Worm (Caenorhabditis elegans): Measurements from ENCODE around the gene unc-130.
A peak's percentile ranks its signal among the peaks of the same experiment; 100 is the strongest.

The unc-130 gene

ce11 chrII:11305627-11306449 is 24.1 kb downstream of the unc-130 start, which contains the start of gene rsf-1 (continued):
- TF ChIP-seq pha-4 (tag; optimal IDR thresholded peaks at IDR 0.05) (no peak), madf-6 (GFP tag; IDR thresholded peaks at IDR 0.05) (peak; percentile 51), ztf-6 (GFP tag; IDR thresholded peaks at IDR 0.05) (no peak), attf-5 (GFP tag; optimal IDR thresholded peaks at IDR 0.05) (no peak), let-526 (GFP tag; IDR thresholded peaks at IDR 0.05) (no peak)

- TF ChIP-seq atf-7 (tag; optimal IDR thresholded peaks at IDR 0.05) (no peak), rpc-1 (optimal IDR thresholded peaks at IDR 0.05) (no peak), rpc-1 (tag; optimal IDR thresholded peaks at IDR 0.05) (no peak), gei-17 (GFP tag; optimal IDR thresholded peaks at IDR 0.05) (no peak), F33H1.4 (GFP tag; IDR thresholded peaks at IDR 0.05) (no peak)
These were observed 25.6 kb downstream of the unc-130 start for ce11 chrII:11307332-11307731.

DNA sequence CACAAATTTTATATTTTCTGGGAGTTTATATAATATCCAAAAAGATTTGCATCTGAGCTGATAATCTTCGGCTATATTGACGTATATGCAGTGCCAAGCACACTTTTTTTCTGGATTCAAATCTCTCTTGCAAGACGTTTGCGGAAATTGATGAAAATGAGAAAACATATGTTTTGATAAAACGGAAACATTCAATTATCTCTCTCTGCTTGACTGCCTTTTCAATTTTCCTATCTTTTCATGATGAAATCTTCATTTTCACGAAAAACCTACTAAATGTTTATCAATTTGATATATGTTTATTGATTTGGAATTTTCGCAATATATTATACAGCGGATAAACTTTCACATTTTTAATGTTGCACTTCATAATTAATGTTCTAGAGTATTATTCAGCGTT is 26.2 kb downstream of the unc-130 start:
- TF ChIP-seq ztf-3 (GFP tag; optimal IDR thresholded peaks at IDR 0.05), result no peak
- TF ChIP-seq rcor-1 (GFP tag; IDR thresholded peaks at IDR 0.05), result no peak
- no peak for TF ChIP-seq Y53F4B.3 (GFP tag; IDR thresholded peaks at IDR 0.05)
- TF ChIP-seq Y79H2A.3 (GFP tag; conservative IDR thresholded peaks at IDR 0.05), result no peak
- TF ChIP-seq nfya-2 (GFP tag; IDR thresholded peaks at IDR 0.05), result no peak
- no peak for TF ChIP-seq cebp-2 (GFP tag; IDR thresholded peaks at IDR 0.05)
- TF ChIP-seq die-1 (tag; optimal IDR thresholded peaks at IDR 0.05), result no peak
- TF ChIP-seq chd-7 (tag; optimal IDR thresholded peaks at IDR 0.05), result no peak

ce11 chrII:11312223-11312622 is 30.5 kb downstream of the unc-130 start, which contains the start of gene T24F1.7:
TSS of gene T24F1.7 (plus strand) at chrII:11312523.
- TF ChIP-seq tbp1 (GFP tag; optimal IDR thresholded peaks at IDR 0.05) (no peak), madf-3 (GFP tag; IDR thresholded peaks at IDR 0.05) (no peak), ztf-25 (GFP tag; IDR thresholded peaks at IDR 0.05) (no peak), lin-26 (GFP tag; IDR thresholded peaks at IDR 0.05) (no peak), sea-2 (GFP tag; IDR thresholded peaks at IDR 0.05) (no peak), D2030.7 (GFP tag; IDR thresholded peaks at IDR 0.05) (no peak), nfya-1 (tag; optimal IDR thresholded peaks at IDR 0.05; ENCODE audit: borderline replicate concordance, insufficient read depth) (no peak), hlh-12 (tag; optimal IDR thresholded peaks at IDR 0.05) (no peak), dpl-1 (GFP tag; optimal IDR thresholded peaks at IDR 0.05) (no peak), Y53G8AR.9 (GFP tag; conservative IDR thresholded peaks at IDR 0.05) (no peak), mel-28 (tag; optimal IDR thresholded peaks at IDR 0.05; ENCODE audit: borderline replicate concordance) (no peak), attf-3 (GFP tag; conservative IDR thresholded peaks at IDR 0.05) (no peak), ztf-6 (GFP tag; IDR thresholded peaks at IDR 0.05) (no peak), rpc-1 (optimal IDR thresholded peaks at IDR 0.05) (no peak), rpc-1 (tag; optimal IDR thresholded peaks at IDR 0.05) (no peak), hrde-1 (tag; optimal IDR thresholded peaks at IDR 0.05; ENCODE audit: borderline replicate concordance) (no peak), lsy-27 (tag; optimal IDR thresholded peaks at IDR 0.05; ENCODE audit: borderline replicate concordance, insufficient read depth) (no peak), madf-10 (tag; optimal IDR thresholded peaks at IDR 0.05) (no peak), zim-3 (tag; optimal IDR thresholded peaks at IDR 0.05) (no peak)

Measured in whole organism, young adult.